Fruit fly (Drosophila melanogaster) whole organism, embryonic: ENCODE measurements around the gene m-cup.

ENCODE experiments used
- CG10209 ChIP-seq: fragments of 200-800 bp; sonication (Bioruptor generic); optimal IDR thresholded peaks from 3 replicates; lab custom pipeline; 2017; ENCODE audit warnings: missing biosample characterization, mild to moderate bottlenecking, missing genetic modification characterization, missing genetic modification reagents
- CG10543 ChIP-seq: fragments of 200-800 bp; sonication (Bioruptor generic); optimal IDR thresholded peaks from 3 replicates; lab custom pipeline; 2017; ENCODE audit warnings: missing biosample characterization, mild to moderate bottlenecking, missing genetic modification characterization, moderate library complexity
- CG10654 ChIP-seq: fragments of 200-800 bp; sonication (Bioruptor generic); optimal IDR thresholded peaks from 2 replicates; lab custom pipeline; 2016; ENCODE audit warnings: missing biosample characterization, missing genetic modification characterization
- CG11247 ChIP-seq: fragments of 200-800 bp; sonication (Bioruptor generic); IDR thresholded peaks from 2 replicates; pipeline ENCODE4 v1.3.6; 2022; ENCODE audit warnings: missing biosample characterization, missing genetic modification characterization
- CG12104 ChIP-seq: fragments of 200-800 bp; sonication (Bioruptor generic); optimal IDR thresholded peaks from 3 replicates; lab custom pipeline; 2016; ENCODE audit warnings: missing biosample characterization, missing genetic modification characterization
- CG12219 ChIP-seq: fragments of 200-800 bp; sonication (Bioruptor generic); optimal IDR thresholded peaks from 3 replicates; lab custom pipeline; 2018; ENCODE audit warnings: missing biosample characterization, mild to moderate bottlenecking, missing genetic modification characterization
- CG12659 ChIP-seq: fragments of 200-800 bp; sonication (Bioruptor generic); optimal IDR thresholded peaks from 3 replicates; lab custom pipeline; 2017; ENCODE audit warnings: mild to moderate bottlenecking, missing biosample characterization, missing genetic modification reagents, missing genetic modification characterization
- CG12769 ChIP-seq: fragments of 200-800 bp; sonication (Bioruptor generic); optimal IDR thresholded peaks from 2 replicates; lab custom pipeline; 2019; ENCODE audit warnings: missing biosample characterization, mild to moderate bottlenecking, missing genetic modification characterization, moderate library complexity
- CG14014 ChIP-seq: fragments of 200-800 bp; sonication (Bioruptor generic); IDR thresholded peaks from 2 replicates; pipeline ENCODE4 v1.3.6; 2022; ENCODE audit warnings: missing biosample characterization, missing genetic modification characterization
- CG15011 ChIP-seq: fragments of 200-800 bp; sonication (Bioruptor generic); optimal IDR thresholded peaks from 3 replicates; lab custom pipeline; 2018; ENCODE audit warnings: missing biosample characterization, mild to moderate bottlenecking, missing genetic modification characterization
- CG1529 ChIP-seq: fragments of 200-800 bp; sonication (Bioruptor generic); optimal IDR thresholded peaks from 3 replicates; lab custom pipeline; 2018; ENCODE audit warnings: missing biosample characterization, missing genetic modification characterization
- CG17802 ChIP-seq: fragments of 200-800 bp; sonication (Bioruptor generic); optimal IDR thresholded peaks from 2 replicates; lab custom pipeline; 2018; ENCODE audit warnings: missing biosample characterization, mild to moderate bottlenecking, missing genetic modification characterization, moderate library complexity
- CG18476 ChIP-seq: fragments of 200-800 bp; sonication (Bioruptor generic); optimal IDR thresholded peaks from 2 replicates; lab custom pipeline; 2016; ENCODE audit warnings: missing biosample characterization, mild to moderate bottlenecking, missing genetic modification characterization
- CG3065 ChIP-seq: fragments of 200-800 bp; sonication (Bioruptor generic); optimal IDR thresholded peaks from 2 replicates; lab custom pipeline; 2016; ENCODE audit warnings: missing biosample characterization, missing genetic modification characterization
- CG4282 ChIP-seq: fragments of 200-800 bp; sonication (Bioruptor generic); optimal IDR thresholded peaks from 2 replicates; lab custom pipeline; 2016; ENCODE audit warnings: missing biosample characterization, missing genetic modification characterization
- CG6254 ChIP-seq: fragments of 200-800 bp; sonication (Bioruptor generic); optimal IDR thresholded peaks from 3 replicates; lab custom pipeline; 2017; ENCODE audit warnings: mild to moderate bottlenecking, missing biosample characterization, missing genetic modification reagents, missing genetic modification characterization
- CG7271 ChIP-seq: fragments of 200-800 bp; sonication (Bioruptor generic); optimal IDR thresholded peaks from 2 replicates; lab custom pipeline; 2018; ENCODE audit warnings: missing biosample characterization, mild to moderate bottlenecking, missing genetic modification characterization, moderate library complexity
- CG7556 ChIP-seq: fragments of 200-800 bp; sonication (Bioruptor generic); optimal IDR thresholded peaks from 2 replicates; lab custom pipeline; 2017; ENCODE audit warnings: missing biosample characterization, mild to moderate bottlenecking, missing genetic modification characterization
- CG8290 ChIP-seq, 3 experiments: fragments of 200-800 bp; sonication (Bioruptor generic); optimal IDR thresholded peaks; 2 replicates each; lab custom pipeline; 2016 to 2019; ENCODE audit warnings: missing biosample characterization in 3 of 3, missing genetic modification characterization in 3 of 3, mild to moderate bottlenecking in 2 of 3, moderate library complexity in 1 of 3
- CG8765 ChIP-seq: fragments of 200-800 bp; sonication (Bioruptor generic); IDR thresholded peaks from 2 replicates; pipeline ENCODE4 v1.3.6; 2022; ENCODE audit warnings: missing biosample characterization, missing genetic modification characterization
- CG9609 ChIP-seq: fragments of 200-800 bp; sonication (Bioruptor generic); optimal IDR thresholded peaks from 3 replicates; lab custom pipeline; 2016; ENCODE audit warnings: missing biosample characterization, missing genetic modification characterization
- CG9932 ChIP-seq: fragments of 200-800 bp; sonication (Bioruptor generic); IDR thresholded peaks from 2 replicates; pipeline ENCODE4 v1.3.6; 2022; ENCODE audit warnings: missing biosample characterization, missing genetic modification characterization
- CoRest ChIP-seq: fragments of 200-800 bp; sonication (Bioruptor generic); optimal IDR thresholded peaks from 3 replicates; lab custom pipeline; 2018; ENCODE audit warnings: missing biosample characterization, mild to moderate bottlenecking, missing genetic modification characterization, moderate library complexity
- Dll ChIP-seq: fragments of 200-800 bp; sonication (Bioruptor generic); IDR thresholded peaks from 4 replicates; pipeline ENCODE4 v1.3.6; 2022; ENCODE audit warnings: missing biosample characterization, missing genetic modification characterization; ENCODE audit not compliant: partially characterized antibody
- Fer3 ChIP-seq: fragments of 200-800 bp; sonication (Bioruptor generic); optimal IDR thresholded peaks from 2 replicates; lab custom pipeline; 2018; ENCODE audit warnings: missing biosample characterization, mild to moderate bottlenecking, missing genetic modification characterization, moderate library complexity
- Hand ChIP-seq: fragments of 200-800 bp; sonication (Bioruptor generic); optimal IDR thresholded peaks from 2 replicates; lab custom pipeline; 2017; ENCODE audit warnings: mild to moderate bottlenecking, missing biosample characterization, missing genetic modification reagents, missing genetic modification characterization
- HmgZ ChIP-seq: fragments of 200-800 bp; sonication (Bioruptor generic); optimal IDR thresholded peaks from 2 replicates; lab custom pipeline; 2018; ENCODE audit warnings: missing biosample characterization, mild to moderate bottlenecking, missing genetic modification characterization
- Hr78 ChIP-seq, 2 experiments: fragments of 200-800 bp in 1 of 2; fragments of >200 bp in 1 of 2; sonication (Bioruptor generic) in 1 of 2; optimal IDR thresholded peaks; 2 replicates each; lab custom pipeline; 2017 to 2019; ENCODE audit warnings: missing biosample characterization in 2 of 2, missing genetic modification characterization in 2 of 2, mild to moderate bottlenecking in 1 of 2, moderate library complexity in 1 of 2
- Med ChIP-seq: fragments of 200-800 bp; sonication (Bioruptor generic); peaks from one replicate; lab custom pipeline; 2016; ENCODE audit warnings: missing biosample characterization, missing genetic modification characterization, mild to moderate bottlenecking, inconsistent platforms, moderate library complexity
- Mrtf ChIP-seq: fragments of 200-800 bp; sonication (Bioruptor generic); IDR thresholded peaks from 3 replicates; pipeline ENCODE4 v1.3.6; 2022; ENCODE audit warnings: missing biosample characterization, missing genetic modification characterization
- Ptx1 ChIP-seq: fragments of 200-800 bp; sonication (Bioruptor generic); IDR thresholded peaks from 2 replicates; pipeline ENCODE4 v1.3.6; 2022; ENCODE audit warnings: missing biosample characterization, missing genetic modification characterization
- Side ChIP-seq: fragments of 200-800 bp; sonication (Bioruptor generic); optimal IDR thresholded peaks from 2 replicates; lab custom pipeline; 2016; ENCODE audit warnings: missing biosample characterization, missing genetic modification characterization
- Ssrp ChIP-seq: fragments of 200-800 bp; sonication (Bioruptor generic); optimal IDR thresholded peaks from 2 replicates; lab custom pipeline; 2018; ENCODE audit warnings: missing biosample characterization, mild to moderate bottlenecking, missing genetic modification characterization, moderate library complexity
- Stat92E ChIP-seq, 3 experiments: fragments of >200 bp in 2 of 3; fragments of 200-800 bp in 1 of 3; sonication (Bioruptor generic) in 1 of 3; optimal IDR thresholded peaks; 2 replicates each; lab custom pipeline; 2017 to 2019; ENCODE audit warnings: missing biosample characterization in 3 of 3, missing genetic modification characterization in 3 of 3, mild to moderate bottlenecking in 1 of 3, moderate library complexity in 1 of 3
- bcd ChIP-seq: fragments of 200-800 bp; sonication (Bioruptor generic); optimal IDR thresholded peaks from 2 replicates; lab custom pipeline; 2017; ENCODE audit warnings: missing biosample characterization, mild to moderate bottlenecking, missing genetic modification characterization
- cad ChIP-seq: fragments of >200 bp; optimal IDR thresholded peaks from 2 replicates; lab custom pipeline; 2017; ENCODE audit warnings: missing biosample characterization, missing genetic modification characterization
- caup ChIP-seq: fragments of 200-800 bp; sonication (Bioruptor generic); optimal IDR thresholded peaks from 3 replicates; lab custom pipeline; 2017; ENCODE audit warnings: missing biosample characterization, mild to moderate bottlenecking, missing genetic modification characterization, moderate library complexity; ENCODE audit not compliant: severe bottlenecking
- chif ChIP-seq, 2 experiments: fragments of 200-800 bp; sonication (Bioruptor generic); optimal IDR thresholded peaks; 3 replicates each; lab custom pipeline; 2016; ENCODE audit warnings: missing biosample characterization in 2 of 2, missing genetic modification characterization in 2 of 2
- chinmo ChIP-seq: fragments of 200-800 bp; sonication (Bioruptor generic); IDR thresholded peaks from 4 replicates; pipeline ENCODE4 v1.3.6; 2022; ENCODE audit warnings: missing biosample characterization, missing genetic modification characterization; ENCODE audit not compliant: partially characterized antibody
- ci ChIP-seq: fragments of 200-800 bp; sonication (Bioruptor generic); IDR thresholded peaks from 3 replicates; pipeline ENCODE4 v1.3.6; 2022; ENCODE audit warnings: missing biosample characterization, missing genetic modification characterization
- her ChIP-seq: fragments of 200-800 bp; sonication (Bioruptor generic); optimal IDR thresholded peaks from 2 replicates; lab custom pipeline; 2016; ENCODE audit warnings: missing biosample characterization, missing genetic modification characterization
- ind ChIP-seq: fragments of 200-800 bp; sonication (Bioruptor generic); optimal IDR thresholded peaks from 3 replicates; lab custom pipeline; 2016; ENCODE audit warnings: missing biosample characterization, missing genetic modification characterization
- mirr ChIP-seq: fragments of 200-800 bp; sonication (Bioruptor generic); optimal IDR thresholded peaks from 3 replicates; lab custom pipeline; 2018; ENCODE audit warnings: missing biosample characterization, mild to moderate bottlenecking, missing genetic modification characterization
- ranshi ChIP-seq: fragments of 200-800 bp; sonication (Bioruptor generic); IDR thresholded peaks from 2 replicates; pipeline ENCODE4 v1.3.6; 2022; ENCODE audit warnings: missing biosample characterization, missing genetic modification characterization
- shn ChIP-seq: fragments of 200-800 bp; sonication (Bioruptor generic); optimal IDR thresholded peaks from 3 replicates; lab custom pipeline; 2016; ENCODE audit warnings: missing biosample characterization, missing genetic modification characterization
- sr ChIP-seq: fragments of 200-800 bp; sonication (Bioruptor generic); IDR thresholded peaks from 3 replicates; pipeline ENCODE4 v1.3.6; 2022; ENCODE audit warnings: missing biosample characterization, missing genetic modification characterization
- twi ChIP-seq: fragments of 200-800 bp; optimal IDR thresholded peaks from 2 replicates; lab custom pipeline; 2019; ENCODE audit warnings: missing biosample characterization, mild to moderate bottlenecking, missing genetic modification characterization, moderate library complexity
- vfl ChIP-seq: fragments of 200-800 bp; sonication (Bioruptor generic); optimal IDR thresholded peaks from 2 replicates; lab custom pipeline; 2016; ENCODE audit warnings: missing biosample characterization, missing genetic modification characterization

m-cup gene

dm6 chr3R:17151376-17152026, 2.3 kb upstream of the m-cup start, which contains the start of gene CG5292 (continued):
- TF ChIP-seq chinmo (GFP tag; lab: Robert Waterston, UW) (no peak), mirr (no peak), sr (GFP tag; lab: Robert Waterston, UW) (no peak; the same call in 2 of the 3 replicates), ind (peak; percentile 31), Stat92E (GFP tag; optimal IDR thresholded peaks at IDR 0.05; lab: Kevin White, UChicago) (no peak), CG8765 (GFP tag; lab: Robert Waterston, UW) (no peak), CG12769 (tag; lab: Kevin White, UChicago) (no peak), CoRest (tag; lab: Kevin White, UChicago) (peak; percentile 73), CG9932 (peak; percentile 72), cad (GFP tag; lab: Kevin White, UChicago) (no peak), HmgZ (peak; percentile 76), vfl (peak; percentile 16), CG10654 (GFP tag; lab: Kevin White, UChicago) (no peak), Ssrp (tag; lab: Kevin White, UChicago) (no peak), CG12104 (GFP tag; lab: Kevin White, UChicago) (no peak), her (GFP tag; lab: Kevin White, UChicago) (no peak), CG17802 (no peak), CG14014 (GFP tag; lab: Robert Waterston, UW) (peak; percentile 33; the same call in 1 of the 2 replicates), Dll (GFP tag; lab: Robert Waterston, UW) (peak; percentile 59; the same call in 2 of the 4 replicates), CG10209 (GFP tag; lab: Kevin White, UChicago) (peak; percentile 44), Med (GFP tag; lab: Kevin White, UChicago) (peak; percentile 91), chif (GFP tag; optimal IDR thresholded peaks at IDR 0.05; lab: Kevin White, UChicago) (no peak), shn (no peak), Fer3 (tag; lab: Kevin White, UChicago) (peak; percentile 34), Hand (GFP tag; lab: Kevin White, UChicago) (no peak), Hr78 (GFP tag; optimal IDR thresholded peaks at IDR 0.05; lab: Kevin White, UChicago) (no peak), CG4282 (GFP tag; lab: Kevin White, UChicago) (no peak), caup (GFP tag; lab: Kevin White, UChicago) (peak; percentile 63), CG6254 (GFP tag; lab: Kevin White, UChicago) (no peak), ci (GFP tag; lab: Robert Waterston, UW) (peak; percentile 88), CG7556 (GFP tag; lab: Kevin White, UChicago) (peak; percentile 36), CG12219 (GFP tag; lab: Kevin White, UChicago) (no peak), Ptx1 (GFP tag; lab: Robert Waterston, UW) (peak; percentile 65), CG11247 (peak; percentile 47; the same call in 1 of the 2 replicates), ranshi (peak; percentile 51), Side (GFP tag; lab: Kevin White, UChicago) (peak; percentile 50), Mrtf (GFP tag; lab: Robert Waterston, UW) (no peak), CG15011 (GFP tag; lab: Kevin White, UChicago) (no peak), CG3065 (GFP tag; lab: Kevin White, UChicago) (no peak), CG8290 (GFP tag; optimal IDR thresholded peaks at IDR 0.05; lab: Kevin White, UChicago) (peak; percentile 38), CG8290 (tag; optimal IDR thresholded peaks at IDR 0.05; lab: Kevin White, UChicago) (no peak), CG12659 (GFP tag; lab: Kevin White, UChicago) (peak; percentile 69), CG10543 (GFP tag; lab: Kevin White, UChicago) (no peak), CG1529 (GFP tag; lab: Kevin White, UChicago) (no peak), twi (tag; lab: Kevin White, UChicago) (no peak), CG7271 (tag; lab: Kevin White, UChicago) (no peak), CG9609 (GFP tag; lab: Kevin White, UChicago) (no peak), bcd (peak; percentile 45), CG18476 (no peak)
